Fruit fly (Drosophila melanogaster) whole organism, larva: ENCODE data around the gene CG6938.

ENCODE experiments used
- noc ChIP-seq: fragments of 200-800 bp; sonication (Bioruptor generic); optimal IDR thresholded peaks from 3 replicates; lab custom pipeline; 2019; ENCODE audit warnings: missing biosample characterization, mild to moderate bottlenecking, missing genetic modification characterization, moderate library complexity

Gene CG6938

dm6 chr3L:11992960-11993359 is 8.3 kb downstream of the CG6938 start, which contains the start of gene viaf:
Gene viaf (minus strand): TSS chr3L:11993179.
- TF ChIP-seq noc (tag; lab: Kevin White, UChicago): no peak

DNA sequence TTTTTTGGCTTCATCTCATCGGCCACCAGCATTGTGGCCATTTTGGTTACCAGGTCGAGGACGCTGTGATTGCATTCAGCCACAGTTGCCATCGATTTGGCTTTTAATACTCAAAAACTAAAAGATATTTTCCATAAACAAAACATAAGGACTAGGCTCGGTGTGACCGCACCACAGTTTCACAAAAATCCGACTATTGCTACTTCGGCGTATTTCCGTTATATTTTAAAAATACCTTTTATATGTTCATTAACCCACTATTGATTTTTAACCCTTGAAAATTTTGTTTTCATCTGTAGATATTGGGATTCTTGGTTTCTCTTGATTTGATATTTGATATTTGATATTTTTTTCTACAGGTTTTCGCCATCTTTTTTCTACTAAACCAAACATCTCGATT is 13.3 kb downstream of the CG6938 start, which contains the start of gene Grip163:
Grip163 (minus strand) TSS at position 180 of the 400 bp plus-strand sequence.
- no peak for TF ChIP-seq noc (tag; lab: Kevin White, UChicago)

- no peak for TF ChIP-seq noc (tag; lab: Kevin White, UChicago)
Measured at dm6 chr3L:12002321-12003248, 17.9 kb downstream of the CG6938 start, which contains the start of the genes Pop2 and CG6928. Gene Pop2 (minus strand): TSS chr3L:12002915. Gene CG6928 (plus strand): TSS chr3L:12003155.

DNA sequence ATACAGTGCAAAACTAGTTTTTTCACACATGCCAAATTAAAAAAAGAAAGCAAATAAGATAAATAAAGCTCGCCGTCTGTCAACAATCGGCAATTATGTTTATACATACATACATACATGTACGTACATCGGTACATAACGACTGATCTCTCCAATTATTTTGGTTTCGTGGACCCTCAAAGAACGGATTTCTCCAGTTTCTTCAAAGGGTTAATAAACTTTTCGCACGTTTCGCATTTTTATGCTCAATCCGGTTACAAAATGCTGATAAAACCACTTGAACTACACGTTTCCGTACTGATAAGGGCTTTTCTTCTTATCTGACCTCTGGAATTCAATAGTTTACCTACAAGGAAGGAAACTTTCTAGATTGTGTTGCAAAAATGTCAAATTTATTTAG is 18.8 kb downstream of the CG6938 start:
- no peak for TF ChIP-seq noc (tag; lab: Kevin White, UChicago)

- no peak for TF ChIP-seq noc (tag; lab: Kevin White, UChicago)
Measured at dm6 chr3L:12004136-12004535, 19.4 kb downstream of the CG6938 start.

- no peak for TF ChIP-seq noc (tag; lab: Kevin White, UChicago)
Measured at dm6 chr3L:12007945-12008344, 23.2 kb downstream of the CG6938 start.

DNA sequence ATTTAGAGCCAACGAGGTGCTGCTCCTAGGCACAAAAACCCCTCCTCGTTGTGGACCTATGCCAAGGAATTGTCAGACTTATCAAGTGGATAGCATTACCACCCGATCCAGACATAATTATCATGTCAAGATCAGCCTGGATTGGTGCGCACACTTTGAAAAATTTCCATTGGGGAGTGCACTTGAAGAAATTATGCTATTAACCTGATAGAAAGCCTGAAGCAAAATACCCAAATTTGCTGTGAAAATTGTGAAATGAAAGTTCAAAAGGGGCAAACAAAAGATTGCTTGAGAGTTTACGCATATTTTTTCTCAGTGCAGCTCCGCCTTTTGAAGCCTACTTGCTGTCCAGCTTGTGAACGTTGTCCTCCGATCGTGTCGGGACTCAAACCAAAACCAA is 29.0 kb downstream of the CG6938 start:
- no peak for TF ChIP-seq noc (tag; lab: Kevin White, UChicago)

dm6 chr3L:12014272-12014671 is 29.6 kb downstream of the CG6938 start:
- TF ChIP-seq noc (tag; lab: Kevin White, UChicago): no peak

dm6 chr3L:12016186-12016585 is 31.5 kb downstream of the CG6938 start:
- TF ChIP-seq noc (tag; lab: Kevin White, UChicago): no peak

DNA sequence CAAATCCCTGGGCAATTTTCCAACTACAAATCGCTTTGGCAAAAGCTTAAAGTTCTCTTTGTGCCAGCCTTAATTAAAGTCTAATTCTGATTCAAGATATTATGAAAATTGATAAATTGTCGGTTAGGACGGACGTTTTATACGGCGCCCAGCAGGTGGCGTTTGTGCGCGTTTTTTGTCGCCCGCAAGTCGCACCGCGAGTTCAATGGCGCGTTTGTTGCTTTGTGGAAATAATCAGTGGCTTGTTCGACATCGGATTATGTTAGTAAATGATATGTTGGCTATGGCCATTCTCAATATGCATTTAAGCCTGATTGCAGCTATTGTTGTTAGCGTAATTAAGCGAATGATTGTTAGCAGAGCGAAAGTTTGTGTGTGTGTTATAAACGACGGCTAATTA is 37.2 kb downstream of the CG6938 start:
- no peak for TF ChIP-seq noc (tag; lab: Kevin White, UChicago)

DNA sequence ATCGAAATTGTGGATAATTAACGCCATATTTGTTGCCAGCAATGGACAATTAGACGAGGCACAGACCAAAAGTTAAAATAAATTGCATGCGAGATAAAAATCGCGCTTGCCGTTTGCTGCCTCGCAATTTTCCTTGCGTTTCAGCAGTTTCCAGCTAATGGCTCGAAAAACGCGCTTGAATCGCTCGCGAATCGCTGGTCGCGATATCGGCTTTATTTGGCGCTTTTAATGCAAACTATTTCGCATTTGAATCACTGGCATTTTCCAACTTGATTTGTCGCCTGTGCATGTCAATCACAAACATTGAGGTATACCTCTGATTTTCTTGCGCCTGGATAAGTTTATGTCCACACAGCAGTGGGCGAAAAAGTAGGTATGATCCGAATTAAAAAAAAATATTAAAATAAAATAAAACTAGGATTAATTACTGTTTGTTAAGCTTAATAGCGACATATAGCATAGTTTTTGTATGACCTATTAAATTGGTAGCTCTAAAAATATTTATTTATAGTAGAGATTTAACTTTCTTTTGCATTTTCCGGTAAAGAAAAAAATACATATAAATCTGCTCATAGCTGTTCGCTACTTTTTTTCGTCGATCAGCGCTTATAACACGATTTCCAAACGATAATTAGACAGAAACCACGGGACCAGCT is 38.6 kb downstream of the CG6938 start:
- no peak for TF ChIP-seq noc (tag; lab: Kevin White, UChicago)

DNA sequence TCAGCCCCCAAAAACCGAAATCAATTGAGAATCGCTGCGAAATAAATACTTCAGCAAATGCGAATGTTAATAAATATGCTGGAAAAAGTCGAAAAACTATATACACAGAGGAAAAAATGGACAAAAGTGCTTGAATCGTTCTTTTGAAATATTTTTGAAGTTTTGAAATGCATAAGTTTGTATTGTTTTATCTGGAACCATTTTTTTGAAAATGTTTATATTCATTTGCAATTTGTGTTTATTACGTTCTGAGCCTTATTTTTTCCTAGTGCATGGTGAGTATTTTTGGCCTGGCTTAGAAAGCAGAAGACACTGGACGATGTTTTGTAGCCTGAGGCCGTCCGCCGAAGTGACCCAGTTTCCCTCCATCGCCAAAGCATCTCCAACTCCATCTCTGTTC is 40.2 kb downstream of the CG6938 start:
- no peak for TF ChIP-seq noc (tag; lab: Kevin White, UChicago)

DNA sequence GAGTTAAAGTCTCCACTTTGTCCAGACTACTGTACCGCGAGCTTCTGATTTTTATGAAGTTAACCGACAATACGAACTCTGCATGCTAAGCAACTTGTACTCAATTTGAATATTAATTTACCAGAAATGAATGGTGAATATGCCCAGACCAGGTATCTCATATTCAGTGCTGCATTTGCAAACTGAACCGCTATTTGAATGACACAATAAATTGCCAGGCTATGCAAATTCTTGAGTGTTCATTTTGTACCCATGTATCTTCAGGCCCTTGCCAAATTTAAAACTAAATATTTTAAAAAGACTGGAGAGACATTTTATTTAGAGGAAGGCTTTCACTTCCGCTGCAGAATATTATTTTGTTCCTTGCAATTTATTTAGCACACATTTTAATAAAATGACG is 43.2 kb downstream of the CG6938 start:
- TF ChIP-seq noc (tag; lab: Kevin White, UChicago): no peak

- no peak for TF ChIP-seq noc (tag; lab: Kevin White, UChicago)
Measured at dm6 chr3L:12028534-12029029, 43.9 kb downstream of the CG6938 start.

- no peak for TF ChIP-seq noc (tag; lab: Kevin White, UChicago)
Measured at dm6 chr3L:12030521-12030920, 45.8 kb downstream of the CG6938 start.

DNA sequence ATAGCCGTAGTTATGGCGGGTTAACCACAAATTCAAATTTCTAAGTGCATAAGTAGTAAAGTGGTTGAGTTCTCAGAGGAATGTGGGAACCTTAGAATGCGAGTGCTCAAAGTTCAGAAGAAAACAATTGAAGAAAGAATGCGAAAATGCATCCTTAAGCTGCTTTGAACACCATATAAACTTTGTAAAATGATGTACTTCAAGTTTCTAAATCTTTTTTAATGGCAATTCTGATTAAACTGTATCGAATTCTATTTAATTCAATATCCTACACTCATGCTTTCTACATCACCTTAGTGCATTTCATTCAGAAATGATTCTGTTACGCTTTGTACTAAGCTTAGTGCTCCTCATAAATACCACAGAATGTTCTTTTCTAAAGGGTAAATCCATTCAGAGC is 47.6 kb downstream of the CG6938 start, which contains the start of gene CG43993:
CG43993 (plus strand) TSS at position 301 of the 400 bp plus-strand sequence.
- no peak for TF ChIP-seq noc (tag; lab: Kevin White, UChicago)
